Worm (Caenorhabditis elegans) whole organism, L4 larva: ENCODE data around the gene K08C7.7.

Experiments used
- F10B5.3 ChIP-seq: sonication (generic microtip); optimal IDR thresholded peaks from 2 replicates; lab custom pipeline; 2016; ENCODE audit warnings: mild to moderate bottlenecking, missing genetic modification characterization, missing compliant biosample characterization
- F26F4.8 ChIP-seq: fragments of 200-800 bp; sonication (Bioruptor generic); conservative IDR thresholded peaks from 2 replicates; pipeline ENCODE4 v1.3.6; 2022; ENCODE audit warnings: missing genetic modification characterization, missing compliant biosample characterization
- F44E2.7 ChIP-seq: fragments of 200-800 bp; sonication (Bioruptor generic); IDR thresholded peaks from 2 replicates; pipeline ENCODE4 v2.1.2; 2022; ENCODE audit warnings: missing genetic modification characterization, missing compliant biosample characterization
- T20F7.1 ChIP-seq: fragments of 200-800 bp; sonication (Bioruptor generic); optimal IDR thresholded peaks from 2 replicates; lab custom pipeline; 2018; ENCODE audit warnings: mild to moderate bottlenecking, missing genetic modification characterization, missing compliant biosample characterization
- Y5F2A.4 ChIP-seq: fragments of 200-800 bp; sonication (Bioruptor generic); optimal IDR thresholded peaks from 2 replicates; lab custom pipeline; 2018; ENCODE audit warnings: mild to moderate bottlenecking, missing genetic modification characterization, missing compliant biosample characterization
- ZK546.5 ChIP-seq, 2 experiments: sonication (generic microtip); optimal IDR thresholded peaks; 2 replicates each; lab custom pipeline; 2017; ENCODE audit warnings: missing biosample characterization in 2 of 2, missing genetic modification characterization in 2 of 2
- aha-1 ChIP-seq: fragments of 150-350 bp; peaks from one replicate; lab custom pipeline; 2014; ENCODE audit warnings: missing biosample characterization, missing genetic modification characterization
- aly-2 ChIP-seq: sonication (generic microtip); optimal IDR thresholded peaks from 2 replicates; lab custom pipeline; 2018; ENCODE audit warnings: missing biosample characterization, missing genetic modification characterization
- ceh-20 ChIP-seq: fragments of 200-800 bp; sonication (Bioruptor generic); IDR thresholded peaks from 2 replicates; pipeline ENCODE4 v1.3.6; 2022; ENCODE audit warnings: missing genetic modification reagents, missing genetic modification characterization, missing compliant biosample characterization
- dmd-6 ChIP-seq: fragments of 200-800 bp; sonication (Bioruptor generic); IDR thresholded peaks from 2 replicates; pipeline ENCODE4 v1.3.6; 2022; ENCODE audit warnings: missing genetic modification reagents, missing genetic modification characterization, missing compliant biosample characterization
- dmd-8 ChIP-seq: fragments of 200-800 bp; sonication (Bioruptor generic); IDR thresholded peaks from 2 replicates; pipeline ENCODE4 v1.3.6; 2022; ENCODE audit warnings: missing genetic modification characterization, missing compliant biosample characterization
- dpl-1 ChIP-seq: fragments of 150-350 bp; optimal IDR thresholded peaks from 2 replicates; lab custom pipeline; 2014; ENCODE audit warnings: missing biosample characterization, missing genetic modification reagents, missing genetic modification characterization
- dve-1 ChIP-seq: sonication (generic microtip); optimal IDR thresholded peaks from 2 replicates; lab custom pipeline; 2017; ENCODE audit warnings: antibody characterized with exemption, mild to moderate bottlenecking, missing genetic modification characterization, missing compliant biosample characterization; ENCODE audit not compliant: insufficient read depth
- hlh-11 ChIP-seq: fragments of 200-800 bp; sonication (Bioruptor generic); optimal IDR thresholded peaks from 2 replicates; lab custom pipeline; 2018; ENCODE audit warnings: mild to moderate bottlenecking, missing genetic modification characterization, missing compliant biosample characterization
- hlh-30 ChIP-seq: sonication (generic microtip); optimal IDR thresholded peaks from 2 replicates; lab custom pipeline; 2017; ENCODE audit warnings: antibody characterized with exemption, mild to moderate bottlenecking, missing genetic modification characterization, missing compliant biosample characterization; ENCODE audit not compliant: insufficient read depth
- hmg-1.1 ChIP-seq: fragments of 200-800 bp; sonication (Bioruptor generic); IDR thresholded peaks from 2 replicates; pipeline ENCODE4 v1.3.6; 2022; ENCODE audit warnings: missing genetic modification reagents, missing genetic modification characterization, missing compliant biosample characterization
- lin-1 ChIP-seq: fragments of 200-800 bp; sonication (Bioruptor generic); IDR thresholded peaks from 2 replicates; pipeline ENCODE4 v1.3.6; 2022; ENCODE audit warnings: missing genetic modification reagents, missing genetic modification characterization, missing compliant biosample characterization
- lir-3 ChIP-seq: sonication (generic microtip); optimal IDR thresholded peaks from 2 replicates; lab custom pipeline; 2016; ENCODE audit warnings: mild to moderate bottlenecking, missing genetic modification characterization, missing compliant biosample characterization
- madf-9 ChIP-seq: fragments of 200-800 bp; sonication (Bioruptor generic); conservative IDR thresholded peaks from 2 replicates; pipeline ENCODE4 v1.3.6; 2022; ENCODE audit warnings: missing genetic modification reagents, missing genetic modification characterization, missing compliant biosample characterization
- mdl-1 ChIP-seq, 2 experiments: fragments of 150-350 bp in 1 of 2; sonication (generic microtip) in 1 of 2; optimal IDR thresholded peaks; 2 replicates each; lab custom pipeline; 2014 to 2017; ENCODE audit warnings: missing biosample characterization in 2 of 2, missing genetic modification characterization in 2 of 2
- nhr-28 ChIP-seq: fragments of 150-350 bp; optimal IDR thresholded peaks from 2 replicates; lab custom pipeline; 2014; ENCODE audit warnings: missing biosample characterization, missing genetic modification characterization
- nhr-41 ChIP-seq: fragments of 200-800 bp; sonication (Bioruptor generic); IDR thresholded peaks from 2 replicates; pipeline ENCODE4 v1.3.6; 2022; ENCODE audit warnings: missing genetic modification reagents, missing genetic modification characterization, missing compliant biosample characterization
- nhr-48 ChIP-seq: sonication (generic microtip); optimal IDR thresholded peaks from 2 replicates; lab custom pipeline; 2016; ENCODE audit warnings: mild to moderate bottlenecking, missing genetic modification characterization, missing compliant biosample characterization
- nhr-6 ChIP-seq: fragments of 150-350 bp; optimal IDR thresholded peaks from 2 replicates; lab custom pipeline; 2014; ENCODE audit warnings: missing biosample characterization, missing genetic modification characterization
- php-3 ChIP-seq: fragments of 200-800 bp; sonication (Bioruptor generic); IDR thresholded peaks from 2 replicates; pipeline ENCODE4 v1.3.6; 2022; ENCODE audit warnings: missing genetic modification reagents, missing genetic modification characterization, missing compliant biosample characterization
- pqm-1 ChIP-seq: sonication (generic microtip); optimal IDR thresholded peaks from 2 replicates; lab custom pipeline; 2017; ENCODE audit warnings: missing biosample characterization, missing genetic modification characterization
- sdz-12 ChIP-seq: fragments of 200-800 bp; sonication (Bioruptor generic); optimal IDR thresholded peaks from 2 replicates; lab custom pipeline; 2018; ENCODE audit warnings: mild to moderate bottlenecking, missing genetic modification characterization, missing compliant biosample characterization
- skn-1 ChIP-seq: fragments of 150-350 bp; optimal IDR thresholded peaks from 2 replicates; lab custom pipeline; 2014; ENCODE audit warnings: missing biosample characterization, missing genetic modification characterization
- unc-62 ChIP-seq, 3 experiments: fragments of 150-350 bp in 1 of 3; sonication (generic microtip); optimal IDR thresholded peaks in 2 of 3; peaks in 1 of 3; 1 replicate in 1 of 3; 2 replicates in 2 of 3; lab custom pipeline; 2014 to 2017; ENCODE audit warnings: missing biosample characterization in 3 of 3, missing genetic modification characterization in 3 of 3, missing genetic modification reagents in 3 of 3, missing genotype in 1 of 3
- zag-1 ChIP-seq: fragments of 150-350 bp; optimal IDR thresholded peaks from 2 replicates; lab custom pipeline; 2014; ENCODE audit warnings: missing biosample characterization, missing genetic modification characterization

Gene K08C7.7

ce11 chrIV:10699000-10699399, 34.8 kb downstream of the K08C7.7 start:
- TF ChIP-seq dve-1, result peak; percentile 18
- TF ChIP-seq T20F7.1 (GFP tag; lab: Kevin White, UChicago), result peak; percentile 51
- TF ChIP-seq aha-1 (tag; lab: Kevin White, UChicago), result peak; percentile 86
- no peak for TF ChIP-seq nhr-6 (tag; lab: Kevin White, UChicago)
- TF ChIP-seq dmd-6 (GFP tag; lab: Robert Waterston, UW), result peak; percentile 20; the same call in 1 of the 2 replicates
- TF ChIP-seq F44E2.7 (GFP tag; lab: Robert Waterston, UW), result no peak

ce11 chrIV:10699660-10700059, 35.4 kb downstream of the K08C7.7 start, which contains the start of gene R102.11:
TSS of gene R102.11 (minus strand) at chrIV:10699760.
- no peak for TF ChIP-seq dmd-8

- TF ChIP-seq lin-1 (no peak), Y5F2A.4 (GFP tag; lab: Kevin White, UChicago) (no peak), nhr-48 (peak; percentile 4), hlh-30 (tag; lab: Kevin White, UChicago) (peak; percentile 69), madf-9 (GFP tag; lab: Robert Waterston, UW) (no peak), mdl-1 (tag; optimal IDR thresholded peaks at IDR 0.05; lab: Kevin White, UChicago) (peak in 1 of 2 experiments; percentile 55), dmd-6 (GFP tag; lab: Robert Waterston, UW) (no peak; the same call in none of the 2 replicates), hlh-11 (tag; lab: Kevin White, UChicago) (peak; percentile 62), unc-62 (GFP tag; optimal IDR thresholded peaks at IDR 0.05 in 1 of 2; lab: Kevin White, UChicago) (peak in 1 of 2 experiments; percentile 58), unc-62 (tag; optimal IDR thresholded peaks at IDR 0.05; lab: Kevin White, UChicago) (no peak), nhr-28 (tag; lab: Kevin White, UChicago) (peak; percentile 60), ceh-20 (0 out of 2 replicates have a peak, but pooled peaks have one; percentile 57), hmg-1.1 (GFP tag; lab: Robert Waterston, UW) (no peak), ZK546.5 (tag; optimal IDR thresholded peaks at IDR 0.05; lab: Kevin White, UChicago) (no peak), aly-2 (tag; lab: Kevin White, UChicago) (no peak)
Observed at ce11 chrIV:10701866-10702458, 37.7 kb downstream of the K08C7.7 start.

- TF ChIP-seq nhr-41 (GFP tag; lab: Robert Waterston, UW) (no peak), pqm-1 (no peak), lir-3 (no peak), sdz-12 (no peak), php-3 (GFP tag; lab: Robert Waterston, UW) (no peak), F26F4.8 (GFP tag; lab: Robert Waterston, UW) (no peak), skn-1 (tag; lab: Kevin White, UChicago) (no peak), nhr-48 (no peak)
- TF ChIP-seq, all 104 proteins: peak for 0
Observed at ce11 chrIV:10705176-10705575, 40.9 kb downstream of the K08C7.7 start, which contains the start of gene R102.10. TSS of gene R102.10 (plus strand) at chrIV:10705476.

ce11 chrIV:10706090-10706489, 41.9 kb downstream of the K08C7.7 start, which contains the start of gene R102.6:
TSS of gene R102.6 (minus strand) at chrIV:10706190.
- TF ChIP-seq F10B5.3 (no peak), dpl-1 (GFP tag; lab: Kevin White, UChicago) (no peak)

- TF ChIP-seq aha-1 (tag; lab: Kevin White, UChicago) (peak; percentile 60), unc-62 (GFP tag; optimal IDR thresholded peaks at IDR 0.05 in 1 of 2; lab: Kevin White, UChicago) (peak in 1 of 2 experiments; percentile 10), unc-62 (tag; optimal IDR thresholded peaks at IDR 0.05; lab: Kevin White, UChicago) (no peak), zag-1 (tag; lab: Kevin White, UChicago) (no peak)
Observed at ce11 chrIV:10711729-10712128, 47.5 kb downstream of the K08C7.7 start, which contains the start of gene glb-21. TSS of gene glb-21 (minus strand) at chrIV:10711794.
